Worm (Caenorhabditis elegans): ENCODE data around the gene snfc-5.
A peak's percentile ranks its signal among the peaks of the same experiment; 100 is the strongest.

snfc-5 gene

DNA sequence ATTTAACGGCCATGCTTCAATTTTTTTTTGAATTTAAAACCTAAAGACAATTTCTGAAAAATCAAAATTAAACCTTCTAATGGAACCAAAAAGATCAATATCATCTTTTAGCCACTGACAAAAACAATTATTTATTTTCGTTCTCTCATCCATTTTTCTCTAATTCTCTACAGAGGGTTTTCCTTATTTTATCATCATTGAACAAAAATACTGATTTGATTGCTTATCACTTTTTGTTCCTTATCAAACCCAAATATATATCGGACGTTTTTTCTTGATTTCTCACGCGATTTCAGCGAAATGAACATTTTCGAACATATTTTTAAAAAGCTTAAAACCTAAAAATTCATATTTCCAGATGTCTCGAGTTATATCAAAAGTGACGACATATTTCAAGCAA is 8.5 kb downstream of the snfc-5 start, which contains the start of gene mpc-1 (continued):
- no peak for TF ChIP-seq sup-37 (GFP tag; optimal IDR thresholded peaks at IDR 0.05)
- no peak for TF ChIP-seq C04F5.9 (tag; optimal IDR thresholded peaks at IDR 0.05)
- TF ChIP-seq ceh-8 (GFP tag; optimal IDR thresholded peaks at IDR 0.05) = no peak
- no peak for TF ChIP-seq zip-4 (GFP tag; optimal IDR thresholded peaks at IDR 0.05)
- peak; percentile 18 for TF ChIP-seq snu-23 (GFP tag; optimal IDR thresholded peaks at IDR 0.05)
- TF ChIP-seq fkh-4 (tag; optimal IDR thresholded peaks at IDR 0.05; ENCODE audit: borderline replicate concordance) = no peak
- no peak for TF ChIP-seq nhr-237 (tag; optimal IDR thresholded peaks at IDR 0.05)

DNA sequence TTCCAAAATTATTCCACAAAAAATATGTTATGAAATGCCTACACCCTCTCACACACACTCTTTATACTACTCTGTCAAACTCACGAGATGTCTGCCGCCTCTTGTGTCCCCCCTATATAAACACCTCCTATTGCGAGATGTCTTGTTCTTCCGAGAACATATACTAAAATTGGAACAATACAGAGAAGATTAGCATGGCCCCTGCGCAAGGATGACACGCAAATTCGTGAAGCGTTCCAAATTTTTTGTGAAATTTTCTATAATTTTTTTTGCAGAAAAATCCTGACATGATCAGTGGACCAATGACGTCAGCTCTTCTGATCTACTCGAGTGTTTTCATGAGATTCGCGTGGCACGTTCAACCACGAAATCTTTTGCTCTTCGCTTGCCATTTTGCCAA is 9.5 kb downstream of the snfc-5 start:
- peak; percentile 67 for TF ChIP-seq lin-14 (GFP tag; optimal IDR thresholded peaks at IDR 0.05)
- peak; percentile 51 for TF ChIP-seq xbp-1 (tag; optimal IDR thresholded peaks at IDR 0.05)
- TF ChIP-seq efl-1 (optimal IDR thresholded peaks at IDR 0.05) = peak; percentile 37 to 54
- peak; percentile 37 to 91 for TF ChIP-seq efl-1 (GFP tag; optimal IDR thresholded peaks at IDR 0.05 in 1 of 2)
- TF ChIP-seq nhr-19 (GFP tag; conservative IDR thresholded peaks at IDR 0.05) = peak; percentile 86
- peak; percentile 16 for TF ChIP-seq unc-86 (tag; optimal IDR thresholded peaks at IDR 0.05)
- TF ChIP-seq irx-1 (tag; optimal IDR thresholded peaks at IDR 0.05) = peak; percentile 33
- peak; percentile 41 for TF ChIP-seq isw-1 (GFP tag; IDR thresholded peaks at IDR 0.05)
- TF ChIP-seq dpl-1 (GFP tag; optimal IDR thresholded peaks at IDR 0.05) = peak; percentile 9 to 41 (median 39)
- peak; percentile 3 to 46 for TF ChIP-seq lin-35 (GFP tag; optimal IDR thresholded peaks at IDR 0.05)
- TF ChIP-seq nhr-85 (tag) = peak; percentile 81
- TF ChIP-seq tbx-2 (tag; optimal IDR thresholded peaks at IDR 0.05) = peak; percentile 33
- peak; percentile 53 for TF ChIP-seq zip-4 (GFP tag; optimal IDR thresholded peaks at IDR 0.05)
- TF ChIP-seq skn-1 (tag; optimal IDR thresholded peaks at IDR 0.05) = peak; percentile 33
- TF ChIP-seq swsn-7 (tag; optimal IDR thresholded peaks at IDR 0.05) = peak; percentile 65
- TF ChIP-seq sox-4 (tag; optimal IDR thresholded peaks at IDR 0.05) = peak; percentile 13
- peak; percentile 50 for TF ChIP-seq mep-1 (tag; optimal IDR thresholded peaks at IDR 0.05)
- peak; percentile 10 for TF ChIP-seq lir-3 (tag; optimal IDR thresholded peaks at IDR 0.05; ENCODE audit: poor library complexity)
- TF ChIP-seq elt-3 (tag; optimal IDR thresholded peaks at IDR 0.05) = peak in 1 of 6 experiments; percentile 16
- TF ChIP-seq aly-2 (tag; optimal IDR thresholded peaks at IDR 0.05) = peak; percentile 5
- TF ChIP-seq rnt-1 (tag; optimal IDR thresholded peaks at IDR 0.05) = peak; percentile 23
- TF ChIP-seq dsc-1 (tag; optimal IDR thresholded peaks at IDR 0.05) = peak; percentile 65
- TF ChIP-seq grh-1 (GFP tag; IDR thresholded peaks at IDR 0.05) = peak; percentile 47; the same call in 1 of the 2 replicates
- TF ChIP-seq ceh-90 (tag; optimal IDR thresholded peaks at IDR 0.05) = peak; percentile 4
- peak; percentile 18 for TF ChIP-seq F16B12.6 (tag; optimal IDR thresholded peaks at IDR 0.05)
- TF ChIP-seq ztf-4 (tag; optimal IDR thresholded peaks at IDR 0.05) = peak; percentile 34
- TF ChIP-seq fos-1 (tag; optimal IDR thresholded peaks at IDR 0.05) = peak; percentile 11
- peak; percentile 17 for TF ChIP-seq elt-2 (tag; optimal IDR thresholded peaks at IDR 0.05)
- TF ChIP-seq snu-23 (GFP tag; optimal IDR thresholded peaks at IDR 0.05) = peak; percentile 55
- peak; percentile 9 for TF ChIP-seq lin-13 (GFP tag; optimal IDR thresholded peaks at IDR 0.05)
- peak; percentile 98 for TF ChIP-seq snpc-4 (tag; optimal IDR thresholded peaks at IDR 0.05)
- TF ChIP-seq nhr-71 (tag; optimal IDR thresholded peaks at IDR 0.05) = peak; percentile 73
- TF ChIP-seq nhr-20 (tag; optimal IDR thresholded peaks at IDR 0.05) = peak; percentile 52
- TF ChIP-seq ceh-88 (GFP tag; IDR thresholded peaks at IDR 0.05) = 0 out of 2 replicates have a peak, but pooled peaks have one; percentile 37
- TF ChIP-seq nhr-47 (tag; optimal IDR thresholded peaks at IDR 0.05) = peak; percentile 82
- TF ChIP-seq nhr-90 (tag; optimal IDR thresholded peaks at IDR 0.05; ENCODE audit: poor library complexity) = peak; percentile 66
- peak; percentile 55 for TF ChIP-seq fkh-8 (tag; optimal IDR thresholded peaks at IDR 0.05)
- TF ChIP-seq lsy-2 (tag; optimal IDR thresholded peaks at IDR 0.05) = peak; percentile 40 to 51
- peak; percentile 47 for TF ChIP-seq C16A3.4 (tag; optimal IDR thresholded peaks at IDR 0.05)

Data from whole organism, L1 larva.